Fruit fly (Drosophila melanogaster) whole organism, embryonic: ENCODE measurements around the gene Atg12.
A peak's percentile ranks its signal among the peaks of the same experiment; 100 is the strongest.

ENCODE experiments used
- B-H2 ChIP-seq: fragments of 200-800 bp; sonication (Bioruptor generic); optimal IDR thresholded peaks from 2 replicates; lab custom pipeline; 2018; ENCODE audit warnings: missing biosample characterization, mild to moderate bottlenecking, missing genetic modification characterization
- Bgb ChIP-seq: fragments of 200-800 bp; sonication (Bioruptor generic); IDR thresholded peaks from 2 replicates; pipeline ENCODE4 v1.3.6; 2022; ENCODE audit warnings: missing biosample characterization, missing genetic modification characterization; ENCODE audit not compliant: partially characterized antibody
- Blimp-1 ChIP-seq: fragments of 200-800 bp; sonication (Bioruptor generic); optimal IDR thresholded peaks from 3 replicates; lab custom pipeline; 2018; ENCODE audit warnings: missing biosample characterization, missing genetic modification characterization, mild to moderate bottlenecking, moderate library complexity, missing genetic modification reagents
- CG10462 ChIP-seq: fragments of 200-800 bp; sonication (Bioruptor generic); optimal IDR thresholded peaks from 2 replicates; lab custom pipeline; 2016; ENCODE audit warnings: missing biosample characterization, missing genetic modification characterization
- CG12219 ChIP-seq: fragments of 200-800 bp; sonication (Bioruptor generic); optimal IDR thresholded peaks from 3 replicates; lab custom pipeline; 2018; ENCODE audit warnings: missing biosample characterization, mild to moderate bottlenecking, missing genetic modification characterization
- CG13123 ChIP-seq: fragments of 200-800 bp; sonication (Bioruptor generic); optimal IDR thresholded peaks from 2 replicates; lab custom pipeline; 2016; ENCODE audit warnings: missing biosample characterization, missing genetic modification characterization
- CG13424 ChIP-seq: fragments of 200-800 bp; sonication (Bioruptor generic); optimal IDR thresholded peaks from 2 replicates; lab custom pipeline; 2019; ENCODE audit warnings: missing biosample characterization, mild to moderate bottlenecking, missing genetic modification characterization, moderate library complexity
- CG15073 ChIP-seq: fragments of 200-800 bp; sonication (Bioruptor generic); optimal IDR thresholded peaks from 2 replicates; lab custom pipeline; 2016; ENCODE audit warnings: missing biosample characterization, missing genetic modification characterization
- CG1647 ChIP-seq: fragments of 200-800 bp; sonication (Bioruptor generic); optimal IDR thresholded peaks from 3 replicates; lab custom pipeline; 2016; ENCODE audit warnings: missing biosample characterization, missing genetic modification characterization
- CG16815 ChIP-seq: fragments of 200-800 bp; sonication (Bioruptor generic); optimal IDR thresholded peaks from 3 replicates; lab custom pipeline; 2017; ENCODE audit warnings: missing biosample characterization, mild to moderate bottlenecking, missing genetic modification characterization
- CG17186 ChIP-seq: fragments of 200-800 bp; sonication (Bioruptor generic); optimal IDR thresholded peaks from 3 replicates; lab custom pipeline; 2017; ENCODE audit warnings: missing biosample characterization, missing genetic modification reagents, missing genetic modification characterization
- CG17385 ChIP-seq: fragments of 200-800 bp; sonication (Bioruptor generic); optimal IDR thresholded peaks from 3 replicates; lab custom pipeline; 2018; ENCODE audit warnings: missing biosample characterization, mild to moderate bottlenecking, missing genetic modification characterization
- CG3838 ChIP-seq: fragments of 200-800 bp; sonication (Bioruptor generic); optimal IDR thresholded peaks from 3 replicates; lab custom pipeline; 2016; ENCODE audit warnings: missing biosample characterization, missing genetic modification characterization
- CG42726 ChIP-seq: fragments of 200-800 bp; sonication (Bioruptor generic); IDR thresholded peaks from 2 replicates; pipeline ENCODE4 v1.3.6; 2022; ENCODE audit warnings: missing biosample characterization, missing genetic modification characterization; ENCODE audit not compliant: partially characterized antibody
- CG4854 ChIP-seq: fragments of 200-800 bp; sonication (Bioruptor generic); optimal IDR thresholded peaks from 2 replicates; lab custom pipeline; 2016; ENCODE audit warnings: missing biosample characterization, missing genetic modification characterization, inconsistent platforms
- CG6765 ChIP-seq: fragments of 200-800 bp; sonication (Bioruptor generic); optimal IDR thresholded peaks from 3 replicates; lab custom pipeline; 2017; ENCODE audit warnings: missing biosample characterization, mild to moderate bottlenecking, missing genetic modification characterization
- CG7839 ChIP-seq: fragments of 200-800 bp; sonication (Bioruptor generic); optimal IDR thresholded peaks from 3 replicates; lab custom pipeline; 2018; ENCODE audit warnings: missing biosample characterization, mild to moderate bottlenecking, missing genetic modification characterization, moderate library complexity
- CG8478 ChIP-seq: fragments of >200 bp; optimal IDR thresholded peaks from 2 replicates; lab custom pipeline; 2018
- D ChIP-seq, 2 experiments: fragments of 200-800 bp in 1 of 2; fragments of >200 bp in 1 of 2; sonication (Bioruptor generic) in 1 of 2; optimal IDR thresholded peaks; 2 replicates in 1 of 2; 3 replicates in 1 of 2; lab custom pipeline; 2017; ENCODE audit warnings: mild to moderate bottlenecking in 1 of 2, missing biosample characterization in 1 of 2, missing genetic modification characterization in 1 of 2, missing genetic modification reagents in 1 of 2
- Hand ChIP-seq: fragments of 200-800 bp; sonication (Bioruptor generic); optimal IDR thresholded peaks from 2 replicates; lab custom pipeline; 2017; ENCODE audit warnings: mild to moderate bottlenecking, missing biosample characterization, missing genetic modification reagents, missing genetic modification characterization
- Hmx ChIP-seq: fragments of 200-800 bp; sonication (Bioruptor generic); optimal IDR thresholded peaks from 2 replicates; lab custom pipeline; 2016; ENCODE audit warnings: missing biosample characterization, missing genetic modification characterization
- Mad ChIP-seq: fragments of 200-800 bp; sonication (Bioruptor generic); optimal IDR thresholded peaks from 2 replicates; lab custom pipeline; 2016; ENCODE audit warnings: missing biosample characterization, missing genetic modification characterization
- Neu2 ChIP-seq: fragments of 200-800 bp; sonication (Bioruptor generic); optimal IDR thresholded peaks from 3 replicates; lab custom pipeline; 2016; ENCODE audit warnings: missing biosample characterization, missing genetic modification characterization, borderline replicate concordance
- Nf-YC ChIP-seq: fragments of 200-800 bp; optimal IDR thresholded peaks from 3 replicates; lab custom pipeline; 2019; ENCODE audit warnings: missing biosample characterization, mild to moderate bottlenecking, missing genetic modification characterization, moderate library complexity
- Opbp ChIP-seq: fragments of 200-800 bp; sonication (Bioruptor generic); IDR thresholded peaks from 3 replicates; pipeline ENCODE4 v1.3.6; 2022; ENCODE audit warnings: missing biosample characterization, missing genetic modification characterization; ENCODE audit not compliant: partially characterized antibody
- Rx ChIP-seq: fragments of 200-800 bp; sonication (Bioruptor generic); IDR thresholded peaks from 2 replicates; pipeline ENCODE4 v1.3.6; 2022; ENCODE audit warnings: missing biosample characterization, missing genetic modification characterization
- Scr ChIP-seq: fragments of 200-800 bp; sonication (Bioruptor generic); IDR thresholded peaks from 2 replicates; pipeline ENCODE4 v1.3.6; 2022; ENCODE audit warnings: missing biosample characterization, missing genetic modification characterization; ENCODE audit not compliant: partially characterized antibody
- Sin3A ChIP-seq: fragments of >200 bp; optimal IDR thresholded peaks from 2 replicates; lab custom pipeline; 2018
- Spps ChIP-seq: fragments of 200-800 bp; sonication (Bioruptor generic); optimal IDR thresholded peaks from 2 replicates; lab custom pipeline; 2018; ENCODE audit warnings: missing biosample characterization, mild to moderate bottlenecking, missing genetic modification characterization
- bcd ChIP-seq: fragments of 200-800 bp; sonication (Bioruptor generic); optimal IDR thresholded peaks from 2 replicates; lab custom pipeline; 2017; ENCODE audit warnings: missing biosample characterization, mild to moderate bottlenecking, missing genetic modification characterization
- caup ChIP-seq: fragments of 200-800 bp; sonication (Bioruptor generic); optimal IDR thresholded peaks from 3 replicates; lab custom pipeline; 2017; ENCODE audit warnings: missing biosample characterization, mild to moderate bottlenecking, missing genetic modification characterization, moderate library complexity; ENCODE audit not compliant: severe bottlenecking
- dan ChIP-seq: fragments of 200-800 bp; sonication (Bioruptor generic); IDR thresholded peaks from 2 replicates; pipeline ENCODE4 v1.3.6; 2022; ENCODE audit warnings: missing biosample characterization, missing genetic modification characterization
- dati ChIP-seq: fragments of 200-800 bp; sonication (Bioruptor generic); IDR thresholded peaks from 2 replicates; pipeline ENCODE4 v1.3.6; 2022; ENCODE audit warnings: missing biosample characterization, missing genetic modification characterization
- dm ChIP-seq: fragments of 200-800 bp; sonication (Bioruptor generic); optimal IDR thresholded peaks from 3 replicates; lab custom pipeline; 2016; ENCODE audit warnings: missing biosample characterization, missing genetic modification characterization
- exex ChIP-seq: fragments of 200-800 bp; sonication (Bioruptor generic); optimal IDR thresholded peaks from 4 replicates; lab custom pipeline; 2018; ENCODE audit warnings: missing biosample characterization, mild to moderate bottlenecking, missing genetic modification characterization, moderate library complexity
- eyg ChIP-seq: fragments of 200-800 bp; sonication (Bioruptor generic); optimal IDR thresholded peaks from 3 replicates; lab custom pipeline; 2016; ENCODE audit warnings: missing biosample characterization, missing genetic modification characterization
- gem ChIP-seq: fragments of 200-800 bp; sonication (Bioruptor generic); optimal IDR thresholded peaks from 2 replicates; lab custom pipeline; 2019; ENCODE audit warnings: missing biosample characterization, mild to moderate bottlenecking, missing genetic modification characterization, moderate library complexity
- h ChIP-seq: fragments of >200 bp; optimal IDR thresholded peaks from 2 replicates; lab custom pipeline; 2017
- jigr1 ChIP-seq: fragments of 200-800 bp; sonication (Bioruptor generic); IDR thresholded peaks from 3 replicates; pipeline ENCODE4 v1.3.6; 2022; ENCODE audit warnings: missing biosample characterization, missing genetic modification characterization
- jing ChIP-seq: fragments of 200-800 bp; sonication (Bioruptor generic); optimal IDR thresholded peaks from 2 replicates; lab custom pipeline; 2018; ENCODE audit warnings: missing biosample characterization, mild to moderate bottlenecking, missing genetic modification characterization
- klu ChIP-seq: fragments of 200-800 bp; sonication (Bioruptor generic); IDR thresholded peaks from 2 replicates; pipeline ENCODE4 v1.3.6; 2022; ENCODE audit warnings: missing biosample characterization, missing genetic modification characterization
- knrl ChIP-seq: fragments of 200-800 bp; sonication (Bioruptor generic); IDR thresholded peaks from 3 replicates; pipeline ENCODE4 v1.3.6; 2022; ENCODE audit warnings: missing biosample characterization, missing genetic modification characterization; ENCODE audit not compliant: partially characterized antibody
- sr ChIP-seq: fragments of 200-800 bp; sonication (Bioruptor generic); IDR thresholded peaks from 3 replicates; pipeline ENCODE4 v1.3.6; 2022; ENCODE audit warnings: missing biosample characterization, missing genetic modification characterization
- tap ChIP-seq: fragments of 200-800 bp; optimal IDR thresholded peaks from 3 replicates; lab custom pipeline; 2019; ENCODE audit warnings: missing biosample characterization, mild to moderate bottlenecking, missing genetic modification characterization, moderate library complexity
- tio ChIP-seq: fragments of 200-800 bp; sonication (Bioruptor generic); optimal IDR thresholded peaks from 2 replicates; lab custom pipeline; 2017; ENCODE audit warnings: missing biosample characterization, missing genetic modification characterization, inconsistent platforms
- trh ChIP-seq: fragments of 200-800 bp; sonication (Bioruptor generic); optimal IDR thresholded peaks from 2 replicates; lab custom pipeline; 2016; ENCODE audit warnings: missing biosample characterization, missing genetic modification characterization
- tup ChIP-seq: fragments of 200-800 bp; sonication (Bioruptor generic); optimal IDR thresholded peaks from 2 replicates; lab custom pipeline; 2016; ENCODE audit warnings: missing biosample characterization, mild to moderate bottlenecking, missing genetic modification characterization, moderate library complexity
- vvl ChIP-seq: fragments of 200-800 bp; sonication (Bioruptor generic); IDR thresholded peaks from 2 replicates; pipeline ENCODE4 v1.3.6; 2022; ENCODE audit warnings: missing biosample characterization, missing genetic modification characterization
- z ChIP-seq: fragments of 200-800 bp; sonication (Bioruptor generic); IDR thresholded peaks from 3 replicates; pipeline ENCODE4 v1.3.6; 2022; ENCODE audit warnings: missing biosample characterization, missing genetic modification characterization

Atg12 gene

dm6 chr3L:12138113-12138899 lies 1.5 kb downstream of the Atg12 start, which contains the start of the genes ND-SGDH and RhoGAP68F (continued):
- TF ChIP-seq Opbp (GFP tag; lab: Robert Waterston, UW) (peak; percentile 85), CG8478 (lab: Kevin White, UChicago) (no peak), CG42726 (GFP tag; lab: Robert Waterston, UW) (peak; percentile 81), CG12219 (GFP tag; lab: Kevin White, UChicago) (no peak), z (GFP tag; lab: Robert Waterston, UW) (no peak), Bgb (GFP tag; lab: Robert Waterston, UW) (peak; percentile 90), D (optimal IDR thresholded peaks at IDR 0.05; lab: Kevin White, UChicago) (no peak), D (GFP tag; optimal IDR thresholded peaks at IDR 0.05; lab: Kevin White, UChicago) (peak; percentile 34), Spps (peak; percentile 2), CG10462 (peak; percentile 33), caup (GFP tag; lab: Kevin White, UChicago) (peak; percentile 51), CG13424 (tag; lab: Kevin White, UChicago) (peak; percentile 81), Scr (GFP tag; lab: Robert Waterston, UW) (peak; percentile 98), vvl (GFP tag; lab: Robert Waterston, UW) (peak; percentile 59), CG17385 (GFP tag; lab: Kevin White, UChicago) (peak; percentile 66), bcd (peak; percentile 78), CG4854 (GFP tag; lab: Kevin White, UChicago) (peak; percentile 54), trh (GFP tag; lab: Kevin White, UChicago) (peak; percentile 44), Blimp-1 (GFP tag; lab: Kevin White, UChicago) (peak; percentile 56), Hmx (GFP tag; lab: Kevin White, UChicago) (peak; percentile 38), exex (tag; lab: Kevin White, UChicago) (no peak), tup (GFP tag; lab: Kevin White, UChicago) (peak; percentile 8), dan (no peak), dm (GFP tag; lab: Kevin White, UChicago) (peak; percentile 58), CG17186 (peak; percentile 31), B-H2 (GFP tag; lab: Kevin White, UChicago) (peak; percentile 77), tio (GFP tag; lab: Kevin White, UChicago) (peak; percentile 72), CG13123 (GFP tag; lab: Kevin White, UChicago) (peak; percentile 62), Rx (GFP tag; lab: Robert Waterston, UW) (no peak; the same call in 1 of the 2 replicates), jigr1 (GFP tag; lab: Robert Waterston, UW) (no peak), h (lab: Kevin White, UChicago) (no peak), CG16815 (GFP tag; lab: Kevin White, UChicago) (peak; percentile 73), Nf-YC (peak; percentile 71), CG7839 (peak; percentile 77), CG15073 (no peak), CG1647 (GFP tag; lab: Kevin White, UChicago) (peak; percentile 45), Neu2 (GFP tag; lab: Kevin White, UChicago) (peak; percentile 85), jing (no peak), knrl (GFP tag; lab: Robert Waterston, UW) (peak; percentile 99), Mad (GFP tag; lab: Kevin White, UChicago) (peak; percentile 61), eyg (GFP tag; lab: Kevin White, UChicago) (peak; percentile 9), tap (peak; percentile 48), Hand (GFP tag; lab: Kevin White, UChicago) (peak; percentile 8), gem (tag; lab: Kevin White, UChicago) (peak; percentile 88), CG3838 (GFP tag; lab: Kevin White, UChicago) (peak; percentile 27), sr (GFP tag; lab: Robert Waterston, UW) (no peak), klu (GFP tag; lab: Robert Waterston, UW) (peak; percentile 71), Sin3A (lab: Kevin White, UChicago) (peak; percentile 91), dati (no peak), CG6765 (GFP tag; lab: Kevin White, UChicago) (no peak)
